Worm (Caenorhabditis elegans): ENCODE results near the gene phat-5.

Gene phat-5

ce11 chrV:4116071-4116470 is 6.2 kb downstream of the phat-5 start, which contains the start of gene T05B4.8:
Gene T05B4.8 (minus strand): TSS chrV:4116171.
- no peak for TF ChIP-seq F37B4.10 (GFP tag; IDR thresholded peaks at IDR 0.05)
- TF ChIP-seq pbrm-1 (GFP tag; IDR thresholded peaks at IDR 0.05), result no peak
- no peak for TF ChIP-seq akir-1 (GFP tag; optimal IDR thresholded peaks at IDR 0.05)
- TF ChIP-seq egrh-3 (GFP tag; IDR thresholded peaks at IDR 0.05), result no peak
- no peak for TF ChIP-seq egl-18 (GFP tag; IDR thresholded peaks at IDR 0.05)
- no peak for TF ChIP-seq nfya-2 (GFP tag; IDR thresholded peaks at IDR 0.05)
- TF ChIP-seq nfya-1 (tag; optimal IDR thresholded peaks at IDR 0.05; ENCODE audit: borderline replicate concordance, insufficient read depth), result no peak
- TF ChIP-seq ccch-3 (GFP tag; optimal IDR thresholded peaks at IDR 0.05), result no peak
- no peak for TF ChIP-seq madf-6 (GFP tag; IDR thresholded peaks at IDR 0.05)
- no peak for TF ChIP-seq nhr-80 (tag; optimal IDR thresholded peaks at IDR 0.05)
- no peak for TF ChIP-seq hmg-20 (GFP tag; IDR thresholded peaks at IDR 0.05)
- TF ChIP-seq ztf-3 (GFP tag; optimal IDR thresholded peaks at IDR 0.05), result no peak
- no peak for TF ChIP-seq athp-1 (tag; optimal IDR thresholded peaks at IDR 0.05)
- no peak for TF ChIP-seq unc-62 (GFP tag; optimal IDR thresholded peaks at IDR 0.05)

- TF ChIP-seq hsf-1 (GFP tag; IDR thresholded peaks at IDR 0.05) (no peak), fkh-3 (tag; optimal IDR thresholded peaks at IDR 0.05) (no peak), F37B4.10 (GFP tag; IDR thresholded peaks at IDR 0.05) (no peak), ceh-100 (GFP tag; IDR thresholded peaks at IDR 0.05) (no peak), ztf-26 (tag; optimal IDR thresholded peaks at IDR 0.05) (no peak), ztf-18 (tag; optimal IDR thresholded peaks at IDR 0.05) (no peak), sptf-2 (GFP tag; optimal IDR thresholded peaks at IDR 0.05) (no peak), snpc-1.1 (tag; optimal IDR thresholded peaks at IDR 0.05; ENCODE audit: insufficient read depth) (no peak), rec-8 (tag; optimal IDR thresholded peaks at IDR 0.05) (no peak), ztf-25 (GFP tag; IDR thresholded peaks at IDR 0.05) (no peak)
These were observed 7.7 kb downstream of the phat-5 start, which contains the start of gene srw-133 for ce11 chrV:4114627-4115026. Gene srw-133 (minus strand): TSS chrV:4114727.

ce11 chrV:4112516-4112915 is 9.8 kb downstream of the phat-5 start, which contains the start of gene srw-134:
Gene srw-134 (minus strand): TSS chrV:4112616.
- TF ChIP-seq F55B11.4 (tag; optimal IDR thresholded peaks at IDR 0.05; ENCODE audit: borderline replicate concordance, insufficient read depth) (no peak), attf-5 (GFP tag; optimal IDR thresholded peaks at IDR 0.05) (no peak), snpc-1.3 (tag; optimal IDR thresholded peaks at IDR 0.05; ENCODE audit: insufficient read depth) (no peak)

- no peak for TF ChIP-seq cebp-1 (GFP tag; IDR thresholded peaks at IDR 0.05)
- no peak for TF ChIP-seq cebp-1 (tag; optimal IDR thresholded peaks at IDR 0.05)
- TF ChIP-seq ztf-6 (GFP tag; IDR thresholded peaks at IDR 0.05), result no peak
These were observed 12.4 kb downstream of the phat-5 start, which contains the start of gene clc-18 for ce11 chrV:4109873-4110272. Gene clc-18 (minus strand): TSS chrV:4109973.

ce11 chrV:4106688-4107087 is 15.6 kb downstream of the phat-5 start:
- TF ChIP-seq mxl-1 (tag; optimal IDR thresholded peaks at IDR 0.05) (no peak), unc-62 (GFP tag; optimal IDR thresholded peaks at IDR 0.05) (no peak), nhr-179 (tag; optimal IDR thresholded peaks at IDR 0.05) (no peak), Y95B8A.8 (GFP tag; IDR thresholded peaks at IDR 0.05) (no peak), madf-6 (GFP tag; IDR thresholded peaks at IDR 0.05) (no peak), C17E4.6 (GFP tag; IDR thresholded peaks at IDR 0.05) (no peak), rcor-1 (GFP tag; IDR thresholded peaks at IDR 0.05) (no peak), akir-1 (GFP tag; optimal IDR thresholded peaks at IDR 0.05) (no peak), lsl-1 (GFP tag; optimal IDR thresholded peaks at IDR 0.05) (no peak)
